Fruit fly (Drosophila melanogaster): ENCODE results near the gene CG9173.
A peak's percentile ranks its signal among the peaks of the same experiment; 100 is the strongest.

CG9173 gene

dm6 chr3L:1376014-1376745 lies 47.1 kb downstream of the CG9173 start:
- TF ChIP-seq D1 (tag; optimal IDR thresholded peaks at IDR 0.05) (no peak), CG8159 (tag; optimal IDR thresholded peaks at IDR 0.05) (peak; percentile 69), CG10348 (GFP tag; IDR thresholded peaks at IDR 0.05) (no peak), Ets98B (GFP tag; IDR thresholded peaks at IDR 0.05) (peak; percentile 85), CG12605 (GFP tag; IDR thresholded peaks at IDR 0.05) (peak; percentile 46; the same call in 1 of the 2 replicates), Snoo (tag; optimal IDR thresholded peaks at IDR 0.05) (no peak), CG14655 (GFP tag; optimal IDR thresholded peaks at IDR 0.05) (peak; percentile 82), EcR (GFP tag; optimal IDR thresholded peaks at IDR 0.05) (no peak), CG8301 (tag; optimal IDR thresholded peaks at IDR 0.05) (peak; percentile 72), rn (GFP tag; IDR thresholded peaks at IDR 0.05) (0 out of 2 replicates have a peak, but pooled peaks have one; percentile 12), CG34367 (tag; optimal IDR thresholded peaks at IDR 0.05) (peak; percentile 57), CG9948 (tag; optimal IDR thresholded peaks at IDR 0.05) (peak; percentile 42), CG15710 (tag; optimal IDR thresholded peaks at IDR 0.05) (peak; percentile 57), CG4496 (GFP tag; IDR thresholded peaks at IDR 0.05) (peak; percentile 87), CG32121 (GFP tag; IDR thresholded peaks at IDR 0.05) (peak; percentile 80; the same call in 1 of the 2 replicates), Pif1A (GFP tag; optimal IDR thresholded peaks at IDR 0.05) (peak; percentile 74), gl (tag; optimal IDR thresholded peaks at IDR 0.05) (peak; percentile 28), Pif1B (GFP tag; optimal IDR thresholded peaks at IDR 0.05) (peak; percentile 61), CG17806 (tag; optimal IDR thresholded peaks at IDR 0.05) (peak; percentile 70), CG13204 (GFP tag; optimal IDR thresholded peaks at IDR 0.05) (peak; percentile 29), fd96Ca (GFP tag; IDR thresholded peaks at IDR 0.05) (peak; percentile 84)

- TF ChIP-seq CG10348 (GFP tag; IDR thresholded peaks at IDR 0.05) (peak; percentile 54; the same call in 1 of the 2 replicates), CG4496 (GFP tag; IDR thresholded peaks at IDR 0.05) (peak; percentile 85), Pif1B (GFP tag; optimal IDR thresholded peaks at IDR 0.05) (no peak), gl (tag; optimal IDR thresholded peaks at IDR 0.05) (no peak), CG8301 (tag; optimal IDR thresholded peaks at IDR 0.05) (peak; percentile 44), CG34367 (tag; optimal IDR thresholded peaks at IDR 0.05) (peak; percentile 47), Ets98B (GFP tag; IDR thresholded peaks at IDR 0.05) (peak; percentile 65), CG13204 (GFP tag; optimal IDR thresholded peaks at IDR 0.05) (no peak), CG15710 (tag; optimal IDR thresholded peaks at IDR 0.05) (peak; percentile 49), D1 (tag; optimal IDR thresholded peaks at IDR 0.05) (no peak), Snoo (tag; optimal IDR thresholded peaks at IDR 0.05) (peak; percentile 45), rn (GFP tag; IDR thresholded peaks at IDR 0.05) (0 out of 2 replicates have a peak, but pooled peaks have one; percentile 44), CG8159 (tag; optimal IDR thresholded peaks at IDR 0.05) (peak; percentile 34), CG14655 (GFP tag; optimal IDR thresholded peaks at IDR 0.05) (peak; percentile 34), EcR (GFP tag; optimal IDR thresholded peaks at IDR 0.05) (no peak), Pif1A (GFP tag; optimal IDR thresholded peaks at IDR 0.05) (peak; percentile 55), fd96Ca (GFP tag; IDR thresholded peaks at IDR 0.05) (peak; percentile 77), CG9948 (tag; optimal IDR thresholded peaks at IDR 0.05) (peak; percentile 35), CG12605 (GFP tag; IDR thresholded peaks at IDR 0.05) (peak; percentile 16; the same call in 1 of the 2 replicates), CG17806 (tag; optimal IDR thresholded peaks at IDR 0.05) (no peak), CG32121 (GFP tag; IDR thresholded peaks at IDR 0.05) (peak; percentile 86)
Observed at dm6 chr3L:1374438-1375133, 48.7 kb downstream of the CG9173 start.
